Fruit fly (Drosophila melanogaster) whole organism, adult: ENCODE results near the gene S6k.

Source experiments
- CG11617 ChIP-seq: fragments of 200-800 bp; sonication (Bioruptor generic); optimal IDR thresholded peaks from 2 replicates; lab custom pipeline; 2017; ENCODE audit warnings: mild to moderate bottlenecking, missing biosample characterization, missing genetic modification reagents, missing genetic modification characterization
- CG12768 ChIP-seq: fragments of 200-800 bp; sonication (Bioruptor generic); optimal IDR thresholded peaks from 2 replicates; lab custom pipeline; 2017; ENCODE audit warnings: missing biosample characterization, missing genetic modification characterization, mild to moderate bottlenecking, moderate library complexity, missing genetic modification reagents
- CG14711 ChIP-seq: fragments of 200-800 bp; sonication (Bioruptor generic); optimal IDR thresholded peaks from 2 replicates; lab custom pipeline; 2018; ENCODE audit warnings: missing biosample characterization, mild to moderate bottlenecking, missing genetic modification characterization, moderate library complexity
- CG1620 ChIP-seq: fragments of 200-800 bp; sonication (Bioruptor generic); optimal IDR thresholded peaks from 2 replicates; lab custom pipeline; 2016; ENCODE audit warnings: missing biosample characterization, missing genetic modification characterization
- CG33017 ChIP-seq: fragments of 200-800 bp; sonication (Bioruptor generic); optimal IDR thresholded peaks from 2 replicates; lab custom pipeline; 2018; ENCODE audit warnings: missing biosample characterization, mild to moderate bottlenecking, missing genetic modification characterization, moderate library complexity
- CG5204 ChIP-seq: fragments of 200-800 bp; sonication (Bioruptor generic); optimal IDR thresholded peaks from 2 replicates; lab custom pipeline; 2016; ENCODE audit warnings: missing biosample characterization, missing genetic modification characterization
- CG7045 ChIP-seq: fragments of 200-800 bp; sonication (Bioruptor generic); optimal IDR thresholded peaks from 2 replicates; lab custom pipeline; 2017; ENCODE audit warnings: missing biosample characterization, mild to moderate bottlenecking, missing genetic modification characterization
- CG7101 ChIP-seq: fragments of 200-800 bp; sonication (Bioruptor generic); optimal IDR thresholded peaks from 2 replicates; lab custom pipeline; 2018; ENCODE audit warnings: missing biosample characterization, mild to moderate bottlenecking, missing genetic modification characterization, moderate library complexity
- Clk ChIP-seq: fragments of 200-800 bp; sonication (Bioruptor generic); optimal IDR thresholded peaks from 2 replicates; lab custom pipeline; 2017; ENCODE audit warnings: missing biosample characterization, missing genetic modification characterization
- Crg-1 ChIP-seq: fragments of 200-800 bp; sonication (Bioruptor generic); optimal IDR thresholded peaks from 2 replicates; lab custom pipeline; 2016; ENCODE audit warnings: missing biosample characterization, missing genetic modification characterization
- Hr96 ChIP-seq: fragments of 200-800 bp; sonication (Bioruptor generic); optimal IDR thresholded peaks from 2 replicates; lab custom pipeline; 2016; ENCODE audit warnings: missing biosample characterization, missing genetic modification characterization
- Mnt ChIP-seq: fragments of 200-800 bp; sonication (Bioruptor generic); optimal IDR thresholded peaks from 2 replicates; lab custom pipeline; 2016; ENCODE audit warnings: missing biosample characterization, mild to moderate bottlenecking, missing genetic modification characterization
- bab1 ChIP-seq: fragments of 200-800 bp; sonication (Bioruptor generic); optimal IDR thresholded peaks from 3 replicates; lab custom pipeline; 2019; ENCODE audit warnings: missing biosample characterization, mild to moderate bottlenecking, missing genetic modification characterization, moderate library complexity
- cic ChIP-seq: fragments of 200-800 bp; sonication (Bioruptor generic); optimal IDR thresholded peaks from 2 replicates; lab custom pipeline; 2017; ENCODE audit warnings: missing biosample characterization, mild to moderate bottlenecking, missing genetic modification characterization, moderate library complexity
- cnc ChIP-seq, 2 experiments: fragments of >200 bp; optimal IDR thresholded peaks; 2 replicates each; lab custom pipeline; 2017
- kay ChIP-seq: fragments of 200-800 bp; sonication (Bioruptor generic); peaks from one replicate; lab custom pipeline; 2016; ENCODE audit warnings: missing biosample characterization, missing genetic modification characterization, borderline replicate concordance
- ovo ChIP-seq: fragments of 200-800 bp; sonication (Bioruptor generic); optimal IDR thresholded peaks from 2 replicates; lab custom pipeline; 2016; ENCODE audit warnings: missing biosample characterization, missing genetic modification characterization
- pad ChIP-seq: fragments of 200-800 bp; sonication (Bioruptor generic); optimal IDR thresholded peaks from 3 replicates; lab custom pipeline; 2017; ENCODE audit warnings: missing biosample characterization, missing genetic modification characterization, mild to moderate bottlenecking, moderate library complexity, missing genetic modification reagents
- tj ChIP-seq: fragments of 200-800 bp; sonication (Bioruptor generic); optimal IDR thresholded peaks from 3 replicates; lab custom pipeline; 2017; ENCODE audit warnings: missing biosample characterization, mild to moderate bottlenecking, missing genetic modification characterization, moderate library complexity
- toe ChIP-seq: fragments of 200-800 bp; sonication (Bioruptor generic); optimal IDR thresholded peaks from 2 replicates; lab custom pipeline; 2016; ENCODE audit warnings: missing biosample characterization, missing genetic modification characterization

Gene S6k

dm6 chr3L:5823763-5824445, 13.2 kb upstream of the S6k start:
- TF ChIP-seq tj (no peak), toe (no peak), CG11617 (GFP tag; lab: Kevin White, UChicago) (no peak), CG1620 (no peak), pad (GFP tag; lab: Kevin White, UChicago) (no peak), Clk (GFP tag; lab: Kevin White, UChicago) (no peak), CG33017 (tag; lab: Kevin White, UChicago) (no peak), Mnt (no peak), ovo (GFP tag; lab: Kevin White, UChicago) (no peak), bab1 (GFP tag; lab: Kevin White, UChicago) (no peak), kay (GFP tag; lab: Kevin White, UChicago) (no peak), CG7045 (no peak), CG12768 (GFP tag; lab: Kevin White, UChicago) (no peak), Hr96 (GFP tag; lab: Kevin White, UChicago) (no peak)

DNA sequence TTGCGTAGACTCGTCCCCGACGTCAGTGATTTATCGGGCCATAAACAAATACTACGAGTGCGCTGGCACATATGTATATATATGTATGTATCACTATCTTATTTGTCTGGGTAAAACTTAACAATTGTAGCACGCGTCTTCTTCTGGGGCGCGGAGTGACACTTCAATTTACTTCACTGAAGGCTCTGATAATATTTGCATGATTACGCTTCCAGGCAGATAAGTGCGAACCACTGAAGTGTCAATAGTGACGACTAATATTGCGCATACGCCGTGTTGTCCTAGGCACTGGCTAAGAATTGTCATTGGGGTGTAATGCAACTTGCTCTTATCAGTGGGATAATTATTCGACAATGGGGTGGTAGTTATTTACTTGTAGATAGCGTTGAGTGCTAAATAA, 10.8 kb upstream of the S6k start:
- TF ChIP-seq CG14711 (tag; lab: Kevin White, UChicago), result peak; percentile 21
- TF ChIP-seq CG33017 (tag; lab: Kevin White, UChicago), result no peak
- TF ChIP-seq ovo (GFP tag; lab: Kevin White, UChicago), result peak; percentile 13
- no peak for TF ChIP-seq CG12768 (GFP tag; lab: Kevin White, UChicago)
- TF ChIP-seq cnc (optimal IDR thresholded peaks at IDR 0.05; lab: Kevin White, UChicago), result no peak
- no peak for TF ChIP-seq toe
- TF ChIP-seq CG7045, result peak; percentile 30
- TF ChIP-seq Clk (GFP tag; lab: Kevin White, UChicago), result no peak
- TF ChIP-seq CG5204, result peak; percentile 27
- TF ChIP-seq CG11617 (GFP tag; lab: Kevin White, UChicago), result no peak
- TF ChIP-seq CG7101, result peak; percentile 14
- peak; percentile 56 for TF ChIP-seq cic (GFP tag; lab: Kevin White, UChicago)

dm6 chr3L:5820793-5821192, 10.1 kb upstream of the S6k start:
- TF ChIP-seq tj (no peak), Clk (GFP tag; lab: Kevin White, UChicago) (no peak), Mnt (no peak), CG7045 (no peak), cnc (optimal IDR thresholded peaks at IDR 0.05; lab: Kevin White, UChicago) (no peak), CG11617 (GFP tag; lab: Kevin White, UChicago) (no peak), CG14711 (tag; lab: Kevin White, UChicago) (no peak), pad (GFP tag; lab: Kevin White, UChicago) (no peak), CG33017 (tag; lab: Kevin White, UChicago) (no peak), ovo (GFP tag; lab: Kevin White, UChicago) (no peak), CG5204 (no peak), CG7101 (no peak), CG12768 (GFP tag; lab: Kevin White, UChicago) (no peak), CG1620 (no peak), toe (no peak)

DNA sequence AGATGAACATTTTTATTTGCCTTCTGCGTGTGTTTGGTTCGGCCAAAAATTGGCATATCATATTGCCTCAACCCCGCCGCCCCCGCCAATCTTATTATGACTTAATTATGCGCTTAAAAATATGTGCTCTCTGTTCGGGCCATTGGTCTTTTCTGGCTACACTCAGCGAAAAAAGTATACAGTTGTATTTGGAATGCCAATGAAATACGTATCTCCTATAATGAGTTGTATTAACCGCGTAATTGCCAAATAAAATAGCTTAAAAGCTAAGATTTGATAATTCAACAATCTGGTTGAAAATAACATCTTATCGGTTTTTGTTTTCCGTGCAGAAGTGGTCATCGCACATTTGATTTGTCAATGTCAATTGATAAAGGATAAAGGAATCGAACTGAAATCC, 9.3 kb upstream of the S6k start:
- TF ChIP-seq Mnt (no peak), tj (no peak), CG1620 (no peak), bab1 (GFP tag; lab: Kevin White, UChicago) (no peak), pad (GFP tag; lab: Kevin White, UChicago) (no peak), cnc (optimal IDR thresholded peaks at IDR 0.05; lab: Kevin White, UChicago) (no peak), CG11617 (GFP tag; lab: Kevin White, UChicago) (no peak), Hr96 (GFP tag; lab: Kevin White, UChicago) (no peak), CG12768 (GFP tag; lab: Kevin White, UChicago) (no peak), ovo (GFP tag; lab: Kevin White, UChicago) (no peak), CG14711 (tag; lab: Kevin White, UChicago) (no peak), Crg-1 (GFP tag; lab: Kevin White, UChicago) (no peak), CG5204 (no peak)

DNA sequence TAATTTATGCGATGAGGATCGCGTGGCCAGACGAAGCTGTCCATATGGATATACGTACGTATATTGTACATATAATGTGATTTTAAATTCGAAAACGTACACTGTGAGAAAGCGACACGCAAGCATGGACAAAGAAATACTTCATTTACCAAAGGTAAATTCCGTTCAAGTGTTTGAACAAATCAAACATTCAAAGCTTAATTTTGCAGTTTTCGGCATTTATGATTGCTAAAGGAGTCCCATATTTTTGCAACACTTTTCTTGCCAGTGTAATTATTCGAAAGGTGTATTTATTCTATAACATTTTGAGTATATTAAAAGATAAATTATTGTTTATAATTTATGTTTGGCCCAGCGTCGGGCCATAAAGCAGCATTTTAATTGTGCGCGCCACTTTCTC, 8.6 kb upstream of the S6k start:
- TF ChIP-seq Hr96 (GFP tag; lab: Kevin White, UChicago) (no peak), bab1 (GFP tag; lab: Kevin White, UChicago) (no peak), Clk (GFP tag; lab: Kevin White, UChicago) (no peak), CG7101 (no peak), Crg-1 (GFP tag; lab: Kevin White, UChicago) (no peak), CG11617 (GFP tag; lab: Kevin White, UChicago) (no peak), pad (GFP tag; lab: Kevin White, UChicago) (no peak), CG33017 (tag; lab: Kevin White, UChicago) (no peak), kay (GFP tag; lab: Kevin White, UChicago) (no peak), CG12768 (GFP tag; lab: Kevin White, UChicago) (no peak), CG14711 (tag; lab: Kevin White, UChicago) (no peak), CG5204 (no peak), CG1620 (no peak), ovo (GFP tag; lab: Kevin White, UChicago) (no peak)

dm6 chr3L:5817177-5817576, 6.4 kb upstream of the S6k start:
- TF ChIP-seq ovo (GFP tag; lab: Kevin White, UChicago) (no peak), CG7101 (no peak), Mnt (no peak), kay (GFP tag; lab: Kevin White, UChicago) (no peak), CG14711 (tag; lab: Kevin White, UChicago) (no peak), Hr96 (GFP tag; lab: Kevin White, UChicago) (no peak), Crg-1 (GFP tag; lab: Kevin White, UChicago) (no peak), tj (no peak), CG33017 (tag; lab: Kevin White, UChicago) (no peak), toe (no peak), CG5204 (no peak), Clk (GFP tag; lab: Kevin White, UChicago) (no peak)
